Fruit fly (Drosophila melanogaster) whole organism, pupa: ENCODE measurements around the gene CG8475.
A peak's percentile ranks its signal among the peaks of the same experiment; 100 is the strongest.

Source experiments
- CG10348 ChIP-seq: fragments of 200-800 bp; sonication (Bioruptor generic); IDR thresholded peaks from 2 replicates; pipeline ENCODE4 v1.3.6; 2022; ENCODE audit warnings: missing biosample characterization, missing genetic modification characterization
- CG12605 ChIP-seq: fragments of 200-800 bp; sonication (Bioruptor generic); IDR thresholded peaks from 2 replicates; pipeline ENCODE4 v1.3.6; 2022; ENCODE audit warnings: missing biosample characterization, missing genetic modification characterization
- CG13204 ChIP-seq: fragments of 200-800 bp; sonication (Bioruptor generic); optimal IDR thresholded peaks from 2 replicates; lab custom pipeline; 2018; ENCODE audit warnings: missing biosample characterization, mild to moderate bottlenecking, missing genetic modification characterization, moderate library complexity
- CG14655 ChIP-seq: fragments of 200-800 bp; sonication (Bioruptor generic); optimal IDR thresholded peaks from 3 replicates; lab custom pipeline; 2017; ENCODE audit warnings: mild to moderate bottlenecking, missing biosample characterization, missing genetic modification reagents, missing genetic modification characterization
- CG15710 ChIP-seq: fragments of 200-800 bp; sonication (Bioruptor generic); optimal IDR thresholded peaks from 2 replicates; lab custom pipeline; 2018; ENCODE audit warnings: missing biosample characterization, mild to moderate bottlenecking, missing genetic modification characterization, moderate library complexity
- CG17806 ChIP-seq: fragments of 200-800 bp; sonication (Bioruptor generic); optimal IDR thresholded peaks from 2 replicates; lab custom pipeline; 2018; ENCODE audit warnings: missing biosample characterization, mild to moderate bottlenecking, missing genetic modification characterization, moderate library complexity
- CG32121 ChIP-seq: fragments of 200-800 bp; sonication (Bioruptor generic); IDR thresholded peaks from 2 replicates; pipeline ENCODE4 v1.3.6; 2022; ENCODE audit warnings: missing biosample characterization, missing genetic modification characterization
- CG34367 ChIP-seq: fragments of 200-800 bp; sonication (Bioruptor generic); optimal IDR thresholded peaks from 2 replicates; lab custom pipeline; 2018; ENCODE audit warnings: missing biosample characterization, mild to moderate bottlenecking, missing genetic modification characterization
- CG4496 ChIP-seq: fragments of 200-800 bp; sonication (Bioruptor generic); IDR thresholded peaks from 3 replicates; pipeline ENCODE4 v1.3.6; 2022; ENCODE audit warnings: missing biosample characterization, missing genetic modification characterization
- CG8159 ChIP-seq: fragments of 200-800 bp; sonication (Bioruptor generic); optimal IDR thresholded peaks from 3 replicates; lab custom pipeline; 2018; ENCODE audit warnings: missing biosample characterization, mild to moderate bottlenecking, missing genetic modification characterization, moderate library complexity
- CG8301 ChIP-seq: fragments of 200-800 bp; sonication (Bioruptor generic); optimal IDR thresholded peaks from 2 replicates; lab custom pipeline; 2018; ENCODE audit warnings: missing biosample characterization, mild to moderate bottlenecking, missing genetic modification characterization
- CG9948 ChIP-seq: fragments of 200-800 bp; sonication (Bioruptor generic); optimal IDR thresholded peaks from 2 replicates; lab custom pipeline; 2018; ENCODE audit warnings: missing biosample characterization, mild to moderate bottlenecking, missing genetic modification characterization, moderate library complexity
- D1 ChIP-seq: fragments of 200-800 bp; sonication (Bioruptor generic); optimal IDR thresholded peaks from 2 replicates; lab custom pipeline; 2018; ENCODE audit warnings: missing biosample characterization, mild to moderate bottlenecking, missing genetic modification characterization, moderate library complexity
- EcR ChIP-seq: fragments of 200-800 bp; sonication (Bioruptor generic); optimal IDR thresholded peaks from 3 replicates; lab custom pipeline; 2019; ENCODE audit warnings: missing biosample characterization, missing genetic modification characterization, mild to moderate bottlenecking, moderate library complexity, missing genetic modification reagents
- Ets98B ChIP-seq: fragments of 200-800 bp; sonication (Bioruptor generic); IDR thresholded peaks from 2 replicates; pipeline ENCODE4 v1.3.6; 2022; ENCODE audit warnings: missing biosample characterization, missing genetic modification characterization
- Pif1A ChIP-seq: fragments of 200-800 bp; sonication (Bioruptor generic); optimal IDR thresholded peaks from 3 replicates; lab custom pipeline; 2016; ENCODE audit warnings: missing biosample characterization, missing genetic modification characterization
- Pif1B ChIP-seq: fragments of 200-800 bp; sonication (Bioruptor generic); optimal IDR thresholded peaks from 3 replicates; lab custom pipeline; 2016; ENCODE audit warnings: missing biosample characterization, missing genetic modification characterization
- Snoo ChIP-seq: fragments of 200-800 bp; sonication (Bioruptor generic); optimal IDR thresholded peaks from 3 replicates; lab custom pipeline; 2017; ENCODE audit warnings: missing biosample characterization, mild to moderate bottlenecking, missing genetic modification characterization, inconsistent platforms
- fd96Ca ChIP-seq: fragments of 200-800 bp; sonication (Bioruptor generic); IDR thresholded peaks from 3 replicates; pipeline ENCODE4 v1.3.6; 2022; ENCODE audit warnings: missing biosample characterization, missing genetic modification characterization
- gl ChIP-seq: fragments of 200-800 bp; sonication (Bioruptor generic); optimal IDR thresholded peaks from 2 replicates; lab custom pipeline; 2018; ENCODE audit warnings: missing biosample characterization, mild to moderate bottlenecking, missing genetic modification characterization
- rn ChIP-seq: fragments of 200-800 bp; sonication (Bioruptor generic); IDR thresholded peaks from 2 replicates; pipeline ENCODE4 v1.3.6; 2022; ENCODE audit warnings: missing biosample characterization, missing genetic modification characterization

Gene CG8475

DNA sequence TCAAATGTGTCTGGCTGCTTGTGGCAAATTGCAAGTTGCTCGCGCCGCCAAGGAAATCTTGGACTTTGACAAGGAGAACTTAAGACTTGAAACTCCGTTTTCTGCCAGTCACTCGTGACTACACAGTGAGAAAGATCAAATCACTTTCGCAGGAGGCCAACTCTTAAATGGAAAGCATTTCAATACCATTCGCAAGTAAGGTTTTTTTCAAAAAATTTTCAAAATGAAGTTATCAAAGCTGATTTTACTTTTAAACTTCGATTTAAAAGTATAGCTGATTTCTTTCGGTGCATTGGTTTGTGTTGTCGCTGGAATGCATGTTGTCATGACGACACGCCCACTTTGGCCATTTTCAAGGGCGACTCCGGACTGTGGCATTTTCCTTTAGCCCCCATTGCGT, 35.7 kb upstream of the CG8475 start:
- TF ChIP-seq CG4496 (GFP tag; lab: Robert Waterston, UW) (peak; percentile 91), CG13204 (GFP tag; lab: Kevin White, UChicago) (peak; percentile 81), CG10348 (no peak), Snoo (tag; lab: Kevin White, UChicago) (peak; percentile 55), CG9948 (peak; percentile 89), gl (tag; lab: Kevin White, UChicago) (peak; percentile 89), EcR (GFP tag; lab: Kevin White, UChicago) (peak; percentile 20), CG12605 (GFP tag; lab: Robert Waterston, UW) (peak; percentile 84), D1 (tag; lab: Kevin White, UChicago) (peak; percentile 49), CG15710 (peak; percentile 91), CG17806 (tag; lab: Kevin White, UChicago) (peak; percentile 91), CG34367 (tag; lab: Kevin White, UChicago) (peak; percentile 91), CG8301 (tag; lab: Kevin White, UChicago) (peak; percentile 85), CG8159 (tag; lab: Kevin White, UChicago) (peak; percentile 89), fd96Ca (GFP tag; lab: Robert Waterston, UW) (peak; percentile 89), Pif1B (peak; percentile 85), CG14655 (GFP tag; lab: Kevin White, UChicago) (peak; percentile 89), rn (GFP tag; lab: Robert Waterston, UW) (0 out of 2 replicates have a peak, but pooled peaks have one; percentile 26), Ets98B (GFP tag; lab: Robert Waterston, UW) (peak; percentile 75), Pif1A (GFP tag; lab: Kevin White, UChicago) (peak; percentile 84), CG32121 (peak; percentile 60)

DNA sequence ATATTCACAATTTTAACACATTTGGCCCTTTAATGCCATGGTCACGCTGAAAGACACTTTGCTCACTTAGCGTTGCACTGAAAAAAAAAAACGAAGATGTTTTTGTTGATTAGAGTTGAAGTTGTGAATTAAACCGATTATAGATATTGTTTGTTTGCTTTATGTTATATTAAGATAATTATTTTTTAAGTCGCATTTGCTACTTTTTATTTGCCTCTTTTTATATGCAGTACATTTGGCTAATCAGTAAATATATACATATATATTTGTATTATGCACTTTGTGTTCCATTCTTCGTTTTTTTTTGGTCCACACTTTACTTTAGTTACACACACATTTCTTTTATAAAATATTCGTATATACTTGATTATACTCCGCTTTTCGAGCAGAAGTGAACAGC, 33.5 kb upstream of the CG8475 start:
- no peak for TF ChIP-seq Pif1B
- TF ChIP-seq Snoo (tag; lab: Kevin White, UChicago): no peak
- peak; percentile 32 for TF ChIP-seq CG8301 (tag; lab: Kevin White, UChicago)
- no peak for TF ChIP-seq EcR (GFP tag; lab: Kevin White, UChicago)
- TF ChIP-seq CG12605 (GFP tag; lab: Robert Waterston, UW): 0 out of 2 replicates have a peak, but pooled peaks have one; percentile 10
- TF ChIP-seq CG14655 (GFP tag; lab: Kevin White, UChicago): peak; percentile 7
- TF ChIP-seq CG8159 (tag; lab: Kevin White, UChicago): peak; percentile 48
- TF ChIP-seq CG10348: no peak
- TF ChIP-seq CG9948: no peak
- no peak for TF ChIP-seq Pif1A (GFP tag; lab: Kevin White, UChicago)
- peak; percentile 64; the same call in 1 of the 3 replicates for TF ChIP-seq CG4496 (GFP tag; lab: Robert Waterston, UW)
- peak; percentile 26 for TF ChIP-seq CG17806 (tag; lab: Kevin White, UChicago)
- no peak for TF ChIP-seq CG13204 (GFP tag; lab: Kevin White, UChicago)
- TF ChIP-seq CG34367 (tag; lab: Kevin White, UChicago): no peak
- peak; percentile 28 for TF ChIP-seq CG15710
- TF ChIP-seq, all 21 proteins: peak for 7

DNA sequence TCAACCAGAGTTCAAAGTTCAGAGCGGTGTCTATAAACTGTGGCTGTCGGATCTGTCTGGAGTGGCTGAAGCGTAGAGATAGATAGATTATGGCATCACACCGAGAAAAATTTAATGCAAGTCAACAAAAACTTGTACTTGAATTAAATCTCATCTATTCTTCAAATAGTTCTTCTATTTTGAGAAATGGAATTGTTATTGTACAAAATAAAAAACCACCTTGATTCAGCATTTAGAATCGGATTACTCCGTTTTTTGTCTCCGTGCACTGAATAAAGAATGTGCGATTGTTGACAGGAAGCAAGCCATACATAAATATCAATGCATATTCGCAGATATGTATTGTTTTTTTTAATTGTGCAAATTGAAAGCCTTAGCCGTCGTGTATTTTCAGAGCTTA, 32.9 kb upstream of the CG8475 start:
- TF ChIP-seq CG8159 (tag; lab: Kevin White, UChicago): peak; percentile 69
- TF ChIP-seq CG4496 (GFP tag; lab: Robert Waterston, UW): peak; percentile 86
- peak; percentile 63 for TF ChIP-seq CG17806 (tag; lab: Kevin White, UChicago)
- TF ChIP-seq rn (GFP tag; lab: Robert Waterston, UW): peak; percentile 72
- TF ChIP-seq CG14655 (GFP tag; lab: Kevin White, UChicago): peak; percentile 47
- TF ChIP-seq fd96Ca (GFP tag; lab: Robert Waterston, UW): peak; percentile 73
- peak; percentile 80 for TF ChIP-seq Ets98B (GFP tag; lab: Robert Waterston, UW)
- TF ChIP-seq gl (tag; lab: Kevin White, UChicago): no peak
- peak; percentile 38 for TF ChIP-seq CG8301 (tag; lab: Kevin White, UChicago)
- TF ChIP-seq Pif1B: peak; percentile 47
- TF ChIP-seq CG13204 (GFP tag; lab: Kevin White, UChicago): no peak
- TF ChIP-seq CG32121: peak; percentile 82
- peak; percentile 53 for TF ChIP-seq CG15710
- TF ChIP-seq D1 (tag; lab: Kevin White, UChicago): no peak
- TF ChIP-seq CG10348: 0 out of 2 replicates have a peak, but pooled peaks have one; percentile 11
- TF ChIP-seq CG34367 (tag; lab: Kevin White, UChicago): peak; percentile 43
- peak; percentile 56 for TF ChIP-seq Snoo (tag; lab: Kevin White, UChicago)
- no peak for TF ChIP-seq Pif1A (GFP tag; lab: Kevin White, UChicago)
- peak; percentile 76 for TF ChIP-seq CG12605 (GFP tag; lab: Robert Waterston, UW)
- TF ChIP-seq EcR (GFP tag; lab: Kevin White, UChicago): no peak
- TF ChIP-seq CG9948: peak; percentile 51

DNA sequence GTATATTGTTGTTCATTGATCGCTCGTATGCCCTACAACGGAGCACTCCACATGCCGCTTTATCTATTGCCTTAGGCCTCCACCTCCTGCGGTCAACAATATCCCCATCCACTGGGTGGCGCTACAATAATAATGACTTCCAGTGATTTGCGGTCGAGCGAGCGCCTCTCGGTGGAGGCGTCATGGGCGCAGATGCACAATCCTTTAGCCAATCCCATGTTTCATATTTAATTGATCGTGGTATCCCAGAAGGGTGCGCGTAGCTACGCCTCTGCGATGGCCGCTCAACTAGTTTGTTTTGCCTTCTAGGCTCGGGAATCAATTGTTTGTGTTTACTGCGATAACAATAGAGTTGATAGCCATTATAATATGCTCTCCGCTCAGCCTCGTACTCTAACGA, 32.4 kb upstream of the CG8475 start:
- TF ChIP-seq CG15710 (no peak), fd96Ca (GFP tag; lab: Robert Waterston, UW) (peak; percentile 85), Pif1A (GFP tag; lab: Kevin White, UChicago) (no peak), Ets98B (GFP tag; lab: Robert Waterston, UW) (peak; percentile 84), CG12605 (GFP tag; lab: Robert Waterston, UW) (peak; percentile 29), CG17806 (tag; lab: Kevin White, UChicago) (peak; percentile 29), CG4496 (GFP tag; lab: Robert Waterston, UW) (peak; percentile 87), CG32121 (peak; percentile 71)

DNA sequence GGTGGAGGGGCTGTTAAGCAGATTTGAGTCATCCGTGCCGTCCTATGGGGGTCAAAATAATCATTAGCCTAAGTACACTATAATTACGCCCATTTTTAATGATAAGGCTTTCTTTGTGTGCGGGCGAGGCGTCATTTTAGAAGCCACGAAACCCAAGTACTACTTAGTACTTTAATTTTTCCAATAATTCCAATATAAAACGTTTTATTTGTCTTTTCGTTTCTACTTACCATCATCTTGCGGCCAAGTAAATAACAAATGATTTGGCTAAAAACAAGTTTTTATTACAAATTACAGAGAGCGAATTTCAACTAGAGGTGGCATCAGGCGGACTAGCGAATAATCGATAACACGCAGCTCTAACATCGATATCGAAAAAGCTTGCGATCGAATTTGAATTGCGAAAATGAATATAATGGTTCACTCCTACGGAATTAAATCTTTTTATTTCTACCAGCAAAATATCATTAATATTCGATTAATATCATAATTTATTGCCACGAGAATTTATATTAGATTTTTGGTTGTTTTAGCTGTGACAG, 23.7 kb upstream of the CG8475 start, which contains the start of gene Snx6:
Gene Snx6 (minus strand): TSS at position 349 of the 542 bp plus-strand sequence.
- TF ChIP-seq EcR (GFP tag; lab: Kevin White, UChicago): peak; percentile 39
- no peak for TF ChIP-seq CG14655 (GFP tag; lab: Kevin White, UChicago)
- no peak for TF ChIP-seq CG13204 (GFP tag; lab: Kevin White, UChicago)
